Worm (Caenorhabditis elegans): ENCODE results near the gene pals-39.

Gene pals-39

ce11 chrV:12450441-12450840 is 6.8 kb upstream of the pals-39 start, which contains the start of gene F28C1.1:
Gene F28C1.1 (plus strand): TSS chrV:12450805.
- TF ChIP-seq ceh-31 (tag; optimal IDR thresholded peaks at IDR 0.05) (no peak), elt-2 (tag; optimal IDR thresholded peaks at IDR 0.05) (peak; percentile 11)

ce11 chrV:12449902-12450301 is 6.2 kb upstream of the pals-39 start, which contains the start of gene C54D10.10:
Gene C54D10.10 (minus strand): TSS chrV:12450002.
- TF ChIP-seq elt-4 (tag; optimal IDR thresholded peaks at IDR 0.05) = no peak
- no peak for TF ChIP-seq ceh-22 (tag; optimal IDR thresholded peaks at IDR 0.05)
- no peak for TF ChIP-seq elt-2 (tag; optimal IDR thresholded peaks at IDR 0.05)
- no peak for TF ChIP-seq sox-2 (GFP tag; IDR thresholded peaks at IDR 0.05)
- no peak for TF ChIP-seq pat-9 (tag; optimal IDR thresholded peaks at IDR 0.05)
- no peak for TF ChIP-seq ceh-6 (GFP tag; optimal IDR thresholded peaks at IDR 0.05)
- no peak for TF ChIP-seq ceh-48 (tag; optimal IDR thresholded peaks at IDR 0.05)
- no peak for TF ChIP-seq hlh-6 (tag; optimal IDR thresholded peaks at IDR 0.05)
- TF ChIP-seq ref-2 (tag; optimal IDR thresholded peaks at IDR 0.05) = no peak

- TF ChIP-seq nhr-11 (tag; optimal IDR thresholded peaks at IDR 0.05) = no peak
- no peak for TF ChIP-seq dve-1 (tag; optimal IDR thresholded peaks at IDR 0.05)
- no peak for TF ChIP-seq dmd-4 (tag; optimal IDR thresholded peaks at IDR 0.05; ENCODE audit: borderline replicate concordance)
- TF ChIP-seq odd-2 (tag; optimal IDR thresholded peaks at IDR 0.05) = no peak
- no peak for TF ChIP-seq pha-2 (tag; optimal IDR thresholded peaks at IDR 0.05)
- no peak for TF ChIP-seq ceh-6 (GFP tag; optimal IDR thresholded peaks at IDR 0.05)
- no peak for TF ChIP-seq pqm-1 (tag; optimal IDR thresholded peaks at IDR 0.05)
Measured at ce11 chrV:12446895-12447294, 3.2 kb upstream of the pals-39 start, which contains the start of the genes pals-38 and C54D10.9. Gene pals-38 (minus strand): TSS chrV:12446995. Gene C54D10.9 (plus strand): TSS chrV:12447153.

- TF ChIP-seq unc-42 (tag; optimal IDR thresholded peaks at IDR 0.05) = no peak
- no peak for TF ChIP-seq fax-1 (tag; optimal IDR thresholded peaks at IDR 0.05)
- no peak for TF ChIP-seq madf-2 (tag; optimal IDR thresholded peaks at IDR 0.05)
- TF ChIP-seq ttx-3 (tag; optimal IDR thresholded peaks at IDR 0.05) = no peak
- no peak for TF ChIP-seq ztf-16 (tag; optimal IDR thresholded peaks at IDR 0.05)
- TF ChIP-seq hlh-13 (GFP tag; optimal IDR thresholded peaks at IDR 0.05) = no peak
- no peak for TF ChIP-seq lin-11 (tag; optimal IDR thresholded peaks at IDR 0.05)
- TF ChIP-seq dve-1 (tag; optimal IDR thresholded peaks at IDR 0.05) = no peak
- TF ChIP-seq ahr-1 (tag; optimal IDR thresholded peaks at IDR 0.05) = no peak
- no peak for TF ChIP-seq unc-3 (GFP tag; conservative IDR thresholded peaks at IDR 0.05)
- TF ChIP-seq unc-3 (tag; optimal IDR thresholded peaks at IDR 0.05) = no peak
- TF ChIP-seq syd-9 (tag; optimal IDR thresholded peaks at IDR 0.05) = no peak
- no peak for TF ChIP-seq hlh-6 (tag; optimal IDR thresholded peaks at IDR 0.05)
- TF ChIP-seq odd-2 (tag; optimal IDR thresholded peaks at IDR 0.05) = no peak
- TF ChIP-seq ceh-18 (tag; optimal IDR thresholded peaks at IDR 0.05) = no peak
Measured at ce11 chrV:12441420-12441819, 2.2 kb downstream of the pals-39 start, which contains the start of gene pals-37. Gene pals-37 (minus strand): TSS chrV:12441520.

- TF ChIP-seq T23F11.4 (GFP tag; optimal IDR thresholded peaks at IDR 0.05) (no peak), unc-3 (GFP tag; conservative IDR thresholded peaks at IDR 0.05) (no peak), unc-3 (tag; optimal IDR thresholded peaks at IDR 0.05) (no peak), madf-2 (tag; optimal IDR thresholded peaks at IDR 0.05) (no peak), tbx-7 (tag; optimal IDR thresholded peaks at IDR 0.05) (no peak), ceh-48 (tag; optimal IDR thresholded peaks at IDR 0.05) (no peak), elt-4 (tag; optimal IDR thresholded peaks at IDR 0.05) (no peak), pat-9 (tag; optimal IDR thresholded peaks at IDR 0.05) (no peak), gmeb-2 (tag; optimal IDR thresholded peaks at IDR 0.05) (no peak), ahr-1 (tag; optimal IDR thresholded peaks at IDR 0.05) (no peak), lin-11 (tag; optimal IDR thresholded peaks at IDR 0.05) (no peak), C38D4.7 (GFP tag; optimal IDR thresholded peaks at IDR 0.05) (no peak)
Measured at ce11 chrV:12433717-12434116, 9.9 kb downstream of the pals-39 start, which contains the start of gene srh-25. Gene srh-25 (minus strand): TSS chrV:12433817.

ce11 chrV:12433105-12433504 is 10.5 kb downstream of the pals-39 start:
- no peak for TF ChIP-seq ceh-18 (tag; optimal IDR thresholded peaks at IDR 0.05)
- no peak for TF ChIP-seq hlh-13 (GFP tag; optimal IDR thresholded peaks at IDR 0.05)
- TF ChIP-seq ceh-6 (GFP tag; optimal IDR thresholded peaks at IDR 0.05) = no peak
